Worm (Caenorhabditis elegans) whole organism, mixed stage, embryonic: ENCODE results near the gene znf-207.
A peak's percentile ranks its signal among the peaks of the same experiment; 100 is the strongest.

Experiments used
- M03D4.4 ChIP-seq: sonication (generic microtip); optimal IDR thresholded peaks from 2 replicates; lab custom pipeline; 2017; ENCODE audit warnings: mild to moderate bottlenecking, missing genetic modification characterization, missing compliant biosample characterization
- elt-3 ChIP-seq: fragments of 150-350 bp; optimal IDR thresholded peaks from 2 replicates; lab custom pipeline; 2014; ENCODE audit warnings: missing biosample characterization, missing genetic modification characterization
- lin-13 ChIP-seq: fragments of 150-350 bp; optimal IDR thresholded peaks from 2 replicates; lab custom pipeline; 2014; ENCODE audit warnings: missing biosample characterization, missing genetic modification characterization
- lsy-2 ChIP-seq: fragments of 150-350 bp; optimal IDR thresholded peaks from 2 replicates; lab custom pipeline; 2014; ENCODE audit warnings: missing biosample characterization, missing genetic modification characterization
- pha-4 ChIP-seq: fragments of 150-350 bp; optimal IDR thresholded peaks from 2 replicates; lab custom pipeline; 2018; ENCODE audit warnings: missing biosample characterization, missing genetic modification reagents, missing genetic modification characterization
- unc-62 ChIP-seq: fragments of 150-350 bp; optimal IDR thresholded peaks from 2 replicates; lab custom pipeline; 2014; ENCODE audit warnings: missing biosample characterization, missing genetic modification reagents, missing genetic modification characterization
- ztf-11 ChIP-seq: fragments of 150-350 bp; optimal IDR thresholded peaks from 2 replicates; lab custom pipeline; 2014; ENCODE audit warnings: missing biosample characterization, missing genetic modification characterization

DNA sequence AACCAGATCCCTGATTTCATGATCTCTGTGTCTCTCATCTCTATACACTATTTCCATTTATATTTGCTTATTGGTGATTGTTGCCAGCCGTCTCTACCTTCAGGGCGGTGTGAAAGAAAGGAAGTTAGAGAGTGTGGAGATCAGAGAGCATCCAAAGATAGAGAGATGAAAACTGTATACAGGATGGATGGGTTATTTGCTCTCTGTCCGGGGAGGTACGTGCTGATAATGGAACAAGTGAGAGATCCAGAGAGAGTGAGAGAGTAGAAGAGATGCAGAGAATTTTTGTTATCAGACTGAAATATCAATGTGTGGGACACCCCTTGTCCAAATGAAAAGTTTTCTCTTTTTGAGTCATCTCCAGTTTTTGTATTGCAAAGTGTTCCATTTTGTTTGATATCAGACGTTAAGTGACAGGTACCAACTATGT, 26.7 kb upstream of the znf-207 start:
- TF ChIP-seq M03D4.4 (tag; lab: Kevin White, UChicago) (no peak), ztf-11 (no peak), elt-3 (tag; lab: Kevin White, UChicago) (no peak), lsy-2 (tag; lab: Kevin White, UChicago) (no peak), pha-4 (peak; percentile 24), lin-13 (tag; lab: Kevin White, UChicago) (no peak), unc-62 (GFP tag; lab: Kevin White, UChicago) (no peak)
